Worm (Caenorhabditis elegans) whole organism, L4/young adult: ENCODE results near the gene sdz-31.

ENCODE experiments used
- dao-5 ChIP-seq: sonication (generic microtip); optimal IDR thresholded peaks from 2 replicates; lab custom pipeline; 2016; ENCODE audit warnings: missing genotype, missing genetic modification characterization, moderate library complexity, missing compliant biosample characterization
- him-1 ChIP-seq: sonication (generic microtip); optimal IDR thresholded peaks from 2 replicates; lab custom pipeline; 2016; ENCODE audit warnings: missing genotype, missing genetic modification reagents, missing genetic modification characterization, missing compliant biosample characterization

ce11 chrV:9879404-9879803, 563 bp upstream of the sdz-31 start, which contains the start of gene srab-26:
- TF ChIP-seq him-1 (tag; lab: Kevin White, UChicago): no peak
- no peak for TF ChIP-seq dao-5 (tag; lab: Kevin White, UChicago)
